Worm (Caenorhabditis elegans): ENCODE data around the gene C07G2.5.

C07G2.5 gene

ce11 chrIII:4508064-4508905 lies 9.4 kb upstream of the C07G2.5 start, which contains the start of the genes cct-5 and F25F2.1:
Gene cct-5, minus strand, starts transcription at chrIII:4508114.
Gene F25F2.1, plus strand, starts transcription at chrIII:4508855.
- TF ChIP-seq K09A11.1 (tag; optimal IDR thresholded peaks at IDR 0.05; ENCODE audit: insufficient read depth) (peak; percentile 0), hlh-15 (tag; optimal IDR thresholded peaks at IDR 0.05) (no peak), sdc-2 (tag; optimal IDR thresholded peaks at IDR 0.05) (no peak), sox-4 (tag; optimal IDR thresholded peaks at IDR 0.05) (no peak), ahr-1 (tag; optimal IDR thresholded peaks at IDR 0.05) (no peak), elt-2 (tag; optimal IDR thresholded peaks at IDR 0.05) (no peak), ceh-31 (tag; optimal IDR thresholded peaks at IDR 0.05) (peak; percentile 4), che-1 (tag; optimal IDR thresholded peaks at IDR 0.05) (no peak), rnt-1 (tag; optimal IDR thresholded peaks at IDR 0.05) (peak; percentile 38), ceh-2 (tag; optimal IDR thresholded peaks at IDR 0.05) (no peak), hlh-30 (tag; optimal IDR thresholded peaks at IDR 0.05; ENCODE audit: insufficient read depth) (peak; percentile 40), mec-3 (tag; optimal IDR thresholded peaks at IDR 0.05; ENCODE audit: borderline replicate concordance) (no peak), pax-1 (tag; optimal IDR thresholded peaks at IDR 0.05) (peak; percentile 2), nfya-1 (tag; optimal IDR thresholded peaks at IDR 0.05) (peak; percentile 60), ceh-9 (tag; optimal IDR thresholded peaks at IDR 0.05) (no peak), ztf-16 (tag; optimal IDR thresholded peaks at IDR 0.05) (no peak), pat-9 (tag; optimal IDR thresholded peaks at IDR 0.05) (peak; percentile 32), T23F11.4 (GFP tag; optimal IDR thresholded peaks at IDR 0.05) (no peak), ceh-34 (tag; optimal IDR thresholded peaks at IDR 0.05) (no peak), ceh-19 (GFP tag; optimal IDR thresholded peaks at IDR 0.05) (no peak), ceh-14 (tag; optimal IDR thresholded peaks at IDR 0.05) (no peak)

- TF ChIP-seq ets-4 (tag; optimal IDR thresholded peaks at IDR 0.05), result no peak
- TF ChIP-seq hlh-13 (GFP tag; optimal IDR thresholded peaks at IDR 0.05), result no peak
- TF ChIP-seq nfya-1 (tag; optimal IDR thresholded peaks at IDR 0.05), result no peak
- TF ChIP-seq nhr-232 (tag; optimal IDR thresholded peaks at IDR 0.05), result no peak
- no peak for TF ChIP-seq ceh-9 (tag; optimal IDR thresholded peaks at IDR 0.05)
- TF ChIP-seq unc-55 (GFP tag; optimal IDR thresholded peaks at IDR 0.05), result no peak
- TF ChIP-seq pax-1 (tag; optimal IDR thresholded peaks at IDR 0.05), result no peak
- no peak for TF ChIP-seq rnt-1 (tag; optimal IDR thresholded peaks at IDR 0.05)
- TF ChIP-seq ztf-16 (tag; optimal IDR thresholded peaks at IDR 0.05), result no peak
- TF ChIP-seq ceh-18 (tag; optimal IDR thresholded peaks at IDR 0.05), result no peak
- TF ChIP-seq tbx-7 (tag; optimal IDR thresholded peaks at IDR 0.05), result no peak
- TF ChIP-seq ceh-30 (tag; optimal IDR thresholded peaks at IDR 0.05), result no peak
Measured at ce11 chrIII:4506590-4507128, 7.8 kb upstream of the C07G2.5 start.

- no peak for TF ChIP-seq ceh-34 (tag; optimal IDR thresholded peaks at IDR 0.05)
- TF ChIP-seq ceh-18 (tag; optimal IDR thresholded peaks at IDR 0.05), result no peak
- peak; percentile 89 for TF ChIP-seq elt-2 (tag; optimal IDR thresholded peaks at IDR 0.05)
- no peak for TF ChIP-seq ceh-19 (GFP tag; optimal IDR thresholded peaks at IDR 0.05)
Measured at ce11 chrIII:4506140-4506539, 7.3 kb upstream of the C07G2.5 start.

ce11 chrIII:4505726-4506125 lies 6.9 kb upstream of the C07G2.5 start:
- TF ChIP-seq ref-2 (tag; optimal IDR thresholded peaks at IDR 0.05), result no peak
- TF ChIP-seq ceh-14 (tag; optimal IDR thresholded peaks at IDR 0.05), result peak; percentile 54
- TF ChIP-seq F13H6.1 (tag; optimal IDR thresholded peaks at IDR 0.05), result no peak
- no peak for TF ChIP-seq rnt-1 (tag; optimal IDR thresholded peaks at IDR 0.05)
- no peak for TF ChIP-seq ceh-18 (tag; optimal IDR thresholded peaks at IDR 0.05)
- TF ChIP-seq pqm-1 (tag; optimal IDR thresholded peaks at IDR 0.05), result no peak
- TF ChIP-seq pha-2 (tag; optimal IDR thresholded peaks at IDR 0.05), result no peak
- TF ChIP-seq ceh-31 (tag; optimal IDR thresholded peaks at IDR 0.05), result peak; percentile 69
- no peak for TF ChIP-seq ztf-16 (tag; optimal IDR thresholded peaks at IDR 0.05)
- TF ChIP-seq K02D7.2 (tag; optimal IDR thresholded peaks at IDR 0.05), result peak; percentile 12
- no peak for TF ChIP-seq ama-1 (optimal IDR thresholded peaks at IDR 0.05)
- no peak for TF ChIP-seq ahr-1 (tag; optimal IDR thresholded peaks at IDR 0.05)
- peak; percentile 28 for TF ChIP-seq pros-1 (tag; optimal IDR thresholded peaks at IDR 0.05)
- TF ChIP-seq unc-42 (tag; optimal IDR thresholded peaks at IDR 0.05), result peak; percentile 96
- peak; percentile 4 for TF ChIP-seq lim-6 (tag; optimal IDR thresholded peaks at IDR 0.05)

All from whole organism, late embryonic.